Fruit fly (Drosophila melanogaster) whole organism, wandering third instar larva: ENCODE measurements around the gene Nf-YA.

ENCODE experiments used
- CrebA ChIP-seq: fragments of 200-800 bp; sonication (Bioruptor generic); optimal IDR thresholded peaks from 2 replicates; lab custom pipeline; 2016; ENCODE audit warnings: missing biosample characterization, mild to moderate bottlenecking, missing genetic modification characterization, borderline replicate concordance
- Dif ChIP-seq: fragments of 200-275, 200-300 bp; sonication (Bioruptor generic); optimal IDR thresholded peaks from 2 replicates; lab custom pipeline; 2018; ENCODE audit warnings: missing biosample characterization, missing genetic modification characterization; ENCODE audit not compliant: partially characterized antibody
- GATAd ChIP-seq: sonication (Bioruptor generic); optimal IDR thresholded peaks from 2 replicates; lab custom pipeline; 2016; ENCODE audit warnings: missing biosample characterization, missing genetic modification characterization
- Hnf4 ChIP-seq: fragments of 200-800 bp; sonication (Bioruptor generic); optimal IDR thresholded peaks from 2 replicates; lab custom pipeline; 2016; ENCODE audit warnings: missing biosample characterization, mild to moderate bottlenecking, missing genetic modification characterization
- N ChIP-seq: fragments of >200 bp; optimal IDR thresholded peaks from 2 replicates; lab custom pipeline; 2018; ENCODE audit warnings: missing biosample characterization, missing external identifiers, missing genetic modification characterization
- OdsH ChIP-seq: fragments of 200-800 bp; sonication (Bioruptor generic); optimal IDR thresholded peaks from 2 replicates; lab custom pipeline; 2016; ENCODE audit warnings: missing biosample characterization, mild to moderate bottlenecking, missing genetic modification characterization
- fru ChIP-seq: fragments of 200-800 bp; sonication (Bioruptor generic); optimal IDR thresholded peaks from 3 replicates; lab custom pipeline; 2016; ENCODE audit warnings: missing biosample characterization, mild to moderate bottlenecking, missing genetic modification characterization
- h ChIP-seq: fragments of 200-800 bp; sonication (Bioruptor generic); optimal IDR thresholded peaks from 3 replicates; lab custom pipeline; 2016; ENCODE audit warnings: missing biosample characterization, mild to moderate bottlenecking, missing genetic modification characterization
- jim ChIP-seq: fragments of 175-275, 200-325 bp; sonication (Bioruptor generic); optimal IDR thresholded peaks from 2 replicates; lab custom pipeline; 2016; ENCODE audit warnings: missing biosample characterization, mild to moderate bottlenecking, missing genetic modification characterization
- rgr ChIP-seq: fragments of 200-800 bp; sonication (Bioruptor generic); optimal IDR thresholded peaks from 3 replicates; lab custom pipeline; 2016; ENCODE audit warnings: missing biosample characterization, mild to moderate bottlenecking, missing genetic modification characterization
- tai ChIP-seq: sonication (Bioruptor generic); optimal IDR thresholded peaks from 2 replicates; lab custom pipeline; 2016; ENCODE audit warnings: missing biosample characterization, missing genetic modification characterization

DNA sequence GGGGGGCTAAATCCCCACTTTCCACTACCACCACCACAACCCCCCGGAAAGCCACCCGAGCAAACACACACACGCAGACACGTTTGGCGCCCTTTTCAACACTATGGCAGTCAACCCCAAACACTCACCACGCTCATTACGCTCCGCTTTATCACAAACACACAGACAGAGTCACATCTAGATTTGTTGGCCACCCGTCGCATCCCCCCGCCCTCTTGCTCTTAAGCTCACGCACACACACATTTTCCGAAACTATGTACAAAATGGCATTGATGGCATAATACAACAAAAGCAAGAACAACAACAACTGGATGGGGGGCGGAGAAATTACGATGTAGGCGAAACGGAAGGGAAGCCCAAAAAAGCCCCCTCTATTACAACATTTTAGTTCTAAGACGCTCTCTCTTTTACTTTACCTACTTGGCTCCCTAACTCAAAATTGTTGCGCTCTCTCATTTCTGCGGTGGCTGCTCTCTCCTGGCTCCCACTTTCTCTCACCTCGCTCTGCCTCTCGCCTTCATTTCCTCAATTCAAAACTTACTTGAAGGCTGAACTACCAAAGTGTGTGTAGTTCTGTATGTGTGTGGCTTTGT, 23.7 kb upstream of the Nf-YA start:
- TF ChIP-seq rgr: no peak
- TF ChIP-seq CrebA (GFP tag; lab: Kevin White, UChicago): no peak
- TF ChIP-seq Dif (GFP tag; lab: Kevin White, UChicago): no peak
- no peak for TF ChIP-seq N
- no peak for TF ChIP-seq Hnf4 (GFP tag; lab: Kevin White, UChicago)
- TF ChIP-seq fru: no peak
- TF ChIP-seq OdsH (GFP tag; lab: Kevin White, UChicago): no peak
- TF ChIP-seq h (GFP tag; lab: Kevin White, UChicago): no peak
- TF ChIP-seq tai (GFP tag; lab: Kevin White, UChicago): no peak
- no peak for TF ChIP-seq jim (GFP tag; lab: Kevin White, UChicago)
- no peak for TF ChIP-seq GATAd (GFP tag; lab: Kevin White, UChicago)
